Fruit fly (Drosophila melanogaster) whole organism, pupa: Measurements from ENCODE around the gene Lectin-galC1.
A peak's percentile ranks its signal among the peaks of the same experiment; 100 is the strongest.

ENCODE experiments used
- CG10348 ChIP-seq: fragments of 200-800 bp; sonication (Bioruptor generic); IDR thresholded peaks from 2 replicates; pipeline ENCODE4 v1.3.6; 2022; ENCODE audit warnings: missing biosample characterization, missing genetic modification characterization
- CG12605 ChIP-seq: fragments of 200-800 bp; sonication (Bioruptor generic); IDR thresholded peaks from 2 replicates; pipeline ENCODE4 v1.3.6; 2022; ENCODE audit warnings: missing biosample characterization, missing genetic modification characterization
- CG13204 ChIP-seq: fragments of 200-800 bp; sonication (Bioruptor generic); optimal IDR thresholded peaks from 2 replicates; lab custom pipeline; 2018; ENCODE audit warnings: missing biosample characterization, mild to moderate bottlenecking, missing genetic modification characterization, moderate library complexity
- CG14655 ChIP-seq: fragments of 200-800 bp; sonication (Bioruptor generic); optimal IDR thresholded peaks from 3 replicates; lab custom pipeline; 2017; ENCODE audit warnings: mild to moderate bottlenecking, missing biosample characterization, missing genetic modification reagents, missing genetic modification characterization
- CG15710 ChIP-seq: fragments of 200-800 bp; sonication (Bioruptor generic); optimal IDR thresholded peaks from 2 replicates; lab custom pipeline; 2018; ENCODE audit warnings: missing biosample characterization, mild to moderate bottlenecking, missing genetic modification characterization, moderate library complexity
- CG17806 ChIP-seq: fragments of 200-800 bp; sonication (Bioruptor generic); optimal IDR thresholded peaks from 2 replicates; lab custom pipeline; 2018; ENCODE audit warnings: missing biosample characterization, mild to moderate bottlenecking, missing genetic modification characterization, moderate library complexity
- CG32121 ChIP-seq: fragments of 200-800 bp; sonication (Bioruptor generic); IDR thresholded peaks from 2 replicates; pipeline ENCODE4 v1.3.6; 2022; ENCODE audit warnings: missing biosample characterization, missing genetic modification characterization
- CG34367 ChIP-seq: fragments of 200-800 bp; sonication (Bioruptor generic); optimal IDR thresholded peaks from 2 replicates; lab custom pipeline; 2018; ENCODE audit warnings: missing biosample characterization, mild to moderate bottlenecking, missing genetic modification characterization
- CG4496 ChIP-seq: fragments of 200-800 bp; sonication (Bioruptor generic); IDR thresholded peaks from 3 replicates; pipeline ENCODE4 v1.3.6; 2022; ENCODE audit warnings: missing biosample characterization, missing genetic modification characterization
- CG8159 ChIP-seq: fragments of 200-800 bp; sonication (Bioruptor generic); optimal IDR thresholded peaks from 3 replicates; lab custom pipeline; 2018; ENCODE audit warnings: missing biosample characterization, mild to moderate bottlenecking, missing genetic modification characterization, moderate library complexity
- CG8301 ChIP-seq: fragments of 200-800 bp; sonication (Bioruptor generic); optimal IDR thresholded peaks from 2 replicates; lab custom pipeline; 2018; ENCODE audit warnings: missing biosample characterization, mild to moderate bottlenecking, missing genetic modification characterization
- CG9948 ChIP-seq: fragments of 200-800 bp; sonication (Bioruptor generic); optimal IDR thresholded peaks from 2 replicates; lab custom pipeline; 2018; ENCODE audit warnings: missing biosample characterization, mild to moderate bottlenecking, missing genetic modification characterization, moderate library complexity
- D1 ChIP-seq: fragments of 200-800 bp; sonication (Bioruptor generic); optimal IDR thresholded peaks from 2 replicates; lab custom pipeline; 2018; ENCODE audit warnings: missing biosample characterization, mild to moderate bottlenecking, missing genetic modification characterization, moderate library complexity
- EcR ChIP-seq: fragments of 200-800 bp; sonication (Bioruptor generic); optimal IDR thresholded peaks from 3 replicates; lab custom pipeline; 2019; ENCODE audit warnings: missing biosample characterization, missing genetic modification characterization, mild to moderate bottlenecking, moderate library complexity, missing genetic modification reagents
- Ets98B ChIP-seq: fragments of 200-800 bp; sonication (Bioruptor generic); IDR thresholded peaks from 2 replicates; pipeline ENCODE4 v1.3.6; 2022; ENCODE audit warnings: missing biosample characterization, missing genetic modification characterization
- Pif1A ChIP-seq: fragments of 200-800 bp; sonication (Bioruptor generic); optimal IDR thresholded peaks from 3 replicates; lab custom pipeline; 2016; ENCODE audit warnings: missing biosample characterization, missing genetic modification characterization
- Pif1B ChIP-seq: fragments of 200-800 bp; sonication (Bioruptor generic); optimal IDR thresholded peaks from 3 replicates; lab custom pipeline; 2016; ENCODE audit warnings: missing biosample characterization, missing genetic modification characterization
- Snoo ChIP-seq: fragments of 200-800 bp; sonication (Bioruptor generic); optimal IDR thresholded peaks from 3 replicates; lab custom pipeline; 2017; ENCODE audit warnings: missing biosample characterization, mild to moderate bottlenecking, missing genetic modification characterization, inconsistent platforms
- fd96Ca ChIP-seq: fragments of 200-800 bp; sonication (Bioruptor generic); IDR thresholded peaks from 3 replicates; pipeline ENCODE4 v1.3.6; 2022; ENCODE audit warnings: missing biosample characterization, missing genetic modification characterization
- gl ChIP-seq: fragments of 200-800 bp; sonication (Bioruptor generic); optimal IDR thresholded peaks from 2 replicates; lab custom pipeline; 2018; ENCODE audit warnings: missing biosample characterization, mild to moderate bottlenecking, missing genetic modification characterization
- rn ChIP-seq: fragments of 200-800 bp; sonication (Bioruptor generic); IDR thresholded peaks from 2 replicates; pipeline ENCODE4 v1.3.6; 2022; ENCODE audit warnings: missing biosample characterization, missing genetic modification characterization

Gene Lectin-galC1

dm6 chr2L:19377129-19378083 is 39.8 kb upstream of the Lectin-galC1 start:
- TF ChIP-seq Pif1A, result peak; percentile 15
- no peak for TF ChIP-seq rn (GFP tag; lab: Robert Waterston, UW)
- TF ChIP-seq fd96Ca (GFP tag; lab: Robert Waterston, UW), result no peak; the same call in 2 of the 3 replicates
- TF ChIP-seq CG13204, result no peak
- no peak for TF ChIP-seq EcR (GFP tag; lab: Kevin White, UChicago)
- no peak for TF ChIP-seq CG8301 (tag; lab: Kevin White, UChicago)
- TF ChIP-seq CG10348 (GFP tag; lab: Robert Waterston, UW), result no peak
- TF ChIP-seq CG8159 (tag; lab: Kevin White, UChicago), result peak; percentile 55
- no peak for TF ChIP-seq Snoo (tag; lab: Kevin White, UChicago)
- TF ChIP-seq D1 (tag; lab: Kevin White, UChicago), result no peak
- no peak for TF ChIP-seq CG12605 (GFP tag; lab: Robert Waterston, UW)
- TF ChIP-seq Ets98B (GFP tag; lab: Robert Waterston, UW), result no peak
- TF ChIP-seq CG34367 (tag; lab: Kevin White, UChicago), result peak; percentile 21
- peak; percentile 37 for TF ChIP-seq CG9948 (tag; lab: Kevin White, UChicago)
- peak; percentile 32 for TF ChIP-seq CG15710 (tag; lab: Kevin White, UChicago)
- no peak for TF ChIP-seq Pif1B (GFP tag; lab: Kevin White, UChicago)
- no peak for TF ChIP-seq CG32121 (GFP tag; lab: Robert Waterston, UW)
- TF ChIP-seq CG4496, result no peak; the same call in 2 of the 3 replicates
- TF ChIP-seq gl, result no peak
- peak; percentile 34 for TF ChIP-seq CG17806 (tag; lab: Kevin White, UChicago)
- peak; percentile 10 for TF ChIP-seq CG14655 (GFP tag; lab: Kevin White, UChicago)

DNA sequence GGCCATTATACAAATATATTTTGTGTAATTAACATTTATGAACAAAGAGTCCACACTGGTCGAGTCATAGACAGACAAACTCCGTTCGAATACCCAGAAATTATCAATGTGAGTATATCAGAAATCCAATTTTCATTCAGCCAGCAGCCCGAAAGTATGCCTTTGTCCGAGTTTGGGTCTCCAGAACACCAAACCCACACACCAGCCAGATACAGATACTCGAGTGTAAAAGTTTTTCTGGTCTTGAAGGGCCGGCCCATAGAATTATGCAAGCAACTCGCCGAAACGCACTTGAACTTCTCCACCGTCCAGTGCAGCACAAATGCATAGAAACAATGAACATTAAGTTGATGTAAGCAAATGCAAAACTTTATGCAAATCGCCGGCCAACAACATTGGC is 38.6 kb upstream of the Lectin-galC1 start:
- TF ChIP-seq CG9948 (tag; lab: Kevin White, UChicago) (no peak), Ets98B (GFP tag; lab: Robert Waterston, UW) (no peak), D1 (tag; lab: Kevin White, UChicago) (no peak), CG34367 (tag; lab: Kevin White, UChicago) (no peak), Snoo (tag; lab: Kevin White, UChicago) (no peak), rn (GFP tag; lab: Robert Waterston, UW) (no peak), EcR (GFP tag; lab: Kevin White, UChicago) (no peak), fd96Ca (GFP tag; lab: Robert Waterston, UW) (no peak), CG8159 (tag; lab: Kevin White, UChicago) (no peak)
- TF ChIP-seq, all 21 proteins: peak for 0

- no peak for TF ChIP-seq gl
- TF ChIP-seq CG8159 (tag; lab: Kevin White, UChicago), result no peak
- TF ChIP-seq EcR (GFP tag; lab: Kevin White, UChicago), result no peak
- no peak for TF ChIP-seq CG34367 (tag; lab: Kevin White, UChicago)
- TF ChIP-seq fd96Ca (GFP tag; lab: Robert Waterston, UW), result no peak
- TF ChIP-seq CG4496, result no peak
Observed at dm6 chr2L:19380630-19381029, 36.6 kb upstream of the Lectin-galC1 start, which contains the start of gene CG17350. Gene CG17350 (plus strand): TSS chr2L:19380930.

dm6 chr2L:19382353-19382752 is 34.9 kb upstream of the Lectin-galC1 start:
- TF ChIP-seq CG8159 (tag; lab: Kevin White, UChicago) (no peak), CG10348 (GFP tag; lab: Robert Waterston, UW) (no peak), CG8301 (tag; lab: Kevin White, UChicago) (no peak), D1 (tag; lab: Kevin White, UChicago) (no peak), CG13204 (no peak), CG14655 (GFP tag; lab: Kevin White, UChicago) (no peak), CG17806 (tag; lab: Kevin White, UChicago) (no peak), CG34367 (tag; lab: Kevin White, UChicago) (no peak), gl (no peak), CG32121 (GFP tag; lab: Robert Waterston, UW) (no peak), EcR (GFP tag; lab: Kevin White, UChicago) (no peak), rn (GFP tag; lab: Robert Waterston, UW) (no peak), Snoo (tag; lab: Kevin White, UChicago) (no peak), Ets98B (GFP tag; lab: Robert Waterston, UW) (no peak), Pif1B (GFP tag; lab: Kevin White, UChicago) (no peak), CG15710 (tag; lab: Kevin White, UChicago) (no peak)

DNA sequence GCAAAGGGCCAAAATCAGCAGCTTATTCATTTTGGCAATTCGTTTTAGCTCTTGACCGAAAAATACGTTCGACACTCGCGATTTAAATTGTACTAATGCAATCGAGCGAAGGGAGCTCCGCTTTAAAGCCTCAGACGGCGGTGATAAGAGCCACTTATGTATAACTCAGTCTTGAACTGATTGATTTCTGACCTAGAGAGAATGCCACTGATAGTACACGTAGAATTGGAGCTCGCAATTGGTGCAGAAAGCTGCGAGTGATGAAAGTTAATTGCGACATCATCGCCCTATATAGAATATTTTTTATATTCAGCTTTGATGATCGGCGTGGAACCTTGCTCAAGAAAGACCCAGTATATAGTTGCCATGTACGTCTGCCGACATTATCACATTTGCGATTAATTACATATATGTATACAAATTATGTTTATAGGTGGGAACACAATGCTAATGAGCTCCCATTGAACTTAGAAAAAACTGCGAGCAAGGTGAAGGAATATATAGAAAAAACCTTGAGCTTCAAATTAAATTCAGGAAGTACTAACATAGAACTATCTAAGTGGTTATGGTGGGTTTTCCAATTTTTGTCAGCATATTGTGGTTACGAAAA is 31.0 kb upstream of the Lectin-galC1 start, which contains the start of gene fon:
Gene fon (minus strand): TSS at position 100 of the 610 bp plus-strand sequence.
- TF ChIP-seq rn (GFP tag; lab: Robert Waterston, UW) (no peak), CG17806 (tag; lab: Kevin White, UChicago) (no peak), CG4496 (no peak), gl (no peak), CG9948 (tag; lab: Kevin White, UChicago) (no peak), CG8301 (tag; lab: Kevin White, UChicago) (no peak), Ets98B (GFP tag; lab: Robert Waterston, UW) (no peak), CG12605 (GFP tag; lab: Robert Waterston, UW) (no peak)
- TF ChIP-seq, all 21 proteins: peak for 0
